Fruit fly (Drosophila melanogaster): ENCODE data around the gene ACXD.

Gene ACXD

DNA sequence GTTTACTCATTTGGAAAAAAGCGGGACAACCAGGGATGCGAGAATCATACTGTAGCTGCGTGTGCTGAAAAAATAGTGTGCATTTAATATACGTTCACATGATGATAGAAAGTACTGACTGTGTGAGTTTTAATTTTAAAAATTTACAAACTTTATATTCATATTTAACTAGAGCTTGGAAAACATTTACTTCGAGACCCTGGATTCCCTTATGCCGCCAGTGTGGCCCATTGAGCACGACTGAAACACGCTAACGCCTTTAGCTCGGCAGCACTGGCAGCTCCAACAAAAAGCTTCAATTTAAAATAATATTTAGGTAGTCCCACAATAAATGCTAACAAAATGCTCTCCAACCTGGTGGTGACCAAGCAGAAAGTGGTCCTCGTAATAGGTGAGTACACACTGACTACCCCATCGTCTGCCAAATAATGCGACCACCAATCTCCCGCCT is 20.0 kb downstream of the ACXD start, which contains the start of the genes CG1275 and Elp5 (continued):
- TF ChIP-seq pfk (GFP tag; optimal IDR thresholded peaks at IDR 0.05) (peak; percentile 71), CG10209 (GFP tag; optimal IDR thresholded peaks at IDR 0.05) (peak; percentile 98), CG2712 (tag; optimal IDR thresholded peaks at IDR 0.05) (peak; percentile 98), PHDP (tag; optimal IDR thresholded peaks at IDR 0.05) (peak; percentile 98), CG10366 (GFP tag; IDR thresholded peaks at IDR 0.05) (peak; percentile 100), dati (GFP tag; IDR thresholded peaks at IDR 0.05) (peak; percentile 99), CG10565 (GFP tag; optimal IDR thresholded peaks at IDR 0.05) (peak; percentile 57), mirr (GFP tag; optimal IDR thresholded peaks at IDR 0.05) (peak; percentile 98), CG2120 (GFP tag; optimal IDR thresholded peaks at IDR 0.05) (peak; percentile 99), HLH4C (GFP tag; IDR thresholded peaks at IDR 0.05; ENCODE audit: partially characterized antibody) (0 out of 3 replicates have a peak, but pooled peaks have one; percentile 27), CG14050 (GFP tag; IDR thresholded peaks at IDR 0.05) (peak; percentile 99), ems (GFP tag; optimal IDR thresholded peaks at IDR 0.05) (peak; percentile 96), cad (GFP tag; optimal IDR thresholded peaks at IDR 0.05) (no peak), Doc2 (GFP tag; IDR thresholded peaks at IDR 0.05) (peak; percentile 98), CG1602 (GFP tag; optimal IDR thresholded peaks at IDR 0.05) (peak; percentile 98), pros (GFP tag; optimal IDR thresholded peaks at IDR 0.05) (peak; percentile 40), ham (GFP tag; IDR thresholded peaks at IDR 0.05) (peak; percentile 98), h (optimal IDR thresholded peaks at IDR 0.05) (no peak), pan (optimal IDR thresholded peaks at IDR 0.05) (no peak), pan (GFP tag; optimal IDR thresholded peaks at IDR 0.05 in 1 of 2, IDR thresholded peaks at IDR 0.05 in 1 of 2) (peak in 1 of 2 experiments; percentile 100), CG2889 (GFP tag; IDR thresholded peaks at IDR 0.05) (peak; percentile 99), da (GFP tag; optimal IDR thresholded peaks at IDR 0.05) (peak; percentile 90), H2.0 (GFP tag; IDR thresholded peaks at IDR 0.05) (peak; percentile 99), CG11247 (GFP tag; IDR thresholded peaks at IDR 0.05) (peak; percentile 100), CG18011 (GFP tag; optimal IDR thresholded peaks at IDR 0.05) (peak; percentile 91), Dref (GFP tag; IDR thresholded peaks at IDR 0.05) (peak; percentile 58), CG31224 (GFP tag; IDR thresholded peaks at IDR 0.05) (peak; percentile 98), chn (GFP tag; optimal IDR thresholded peaks at IDR 0.05) (peak; percentile 98), CG13287 (GFP tag; IDR thresholded peaks at IDR 0.05; ENCODE audit: partially characterized antibody) (peak; percentile 37; the same call in 1 of the 2 replicates), exex (tag; optimal IDR thresholded peaks at IDR 0.05) (peak; percentile 94), rib (GFP tag; IDR thresholded peaks at IDR 0.05) (peak; percentile 99), CG42726 (GFP tag; IDR thresholded peaks at IDR 0.05; ENCODE audit: partially characterized antibody) (no peak), salm (tag; optimal IDR thresholded peaks at IDR 0.05) (peak; percentile 97), cg (GFP tag; optimal IDR thresholded peaks at IDR 0.05) (no peak), her (GFP tag; optimal IDR thresholded peaks at IDR 0.05) (peak; percentile 95), CG13894 (tag; optimal IDR thresholded peaks at IDR 0.05) (peak; percentile 97), CG18764 (GFP tag; optimal IDR thresholded peaks at IDR 0.05) (peak; percentile 94), CG12155 (GFP tag; optimal IDR thresholded peaks at IDR 0.05) (peak; percentile 96), CG5180 (GFP tag; optimal IDR thresholded peaks at IDR 0.05) (peak; percentile 83), CG6765 (GFP tag; optimal IDR thresholded peaks at IDR 0.05) (peak; percentile 94), CG4424 (GFP tag; optimal IDR thresholded peaks at IDR 0.05) (peak; percentile 98), CG16779 (GFP tag; IDR thresholded peaks at IDR 0.05) (peak; percentile 99), CG31441 (GFP tag; IDR thresholded peaks at IDR 0.05) (peak; percentile 99), CG4360 (GFP tag; IDR thresholded peaks at IDR 0.05) (peak; percentile 90), klu (GFP tag; IDR thresholded peaks at IDR 0.05) (peak; percentile 99), CG15479 (GFP tag; optimal IDR thresholded peaks at IDR 0.05) (peak; percentile 62), sc (optimal IDR thresholded peaks at IDR 0.05) (no peak), sc (GFP tag; optimal IDR thresholded peaks at IDR 0.05) (peak; percentile 95), zfh2 (GFP tag; optimal IDR thresholded peaks at IDR 0.05) (peak; percentile 98), CG17829 (tag; optimal IDR thresholded peaks at IDR 0.05) (peak; percentile 98), CG33213 (GFP tag; optimal IDR thresholded peaks at IDR 0.05) (peak; percentile 96), esg (GFP tag; conservative IDR thresholded peaks at IDR 0.05) (peak; percentile 99)
